Fruit fly (Drosophila melanogaster): Measurements from ENCODE around the gene CG15370.

dm6 chrX:9191357-9191756 is 33.9 kb upstream of the CG15370 start, which contains the start of gene CG12057:
- TF ChIP-seq CG8478 (optimal IDR thresholded peaks at IDR 0.05) = no peak
- TF ChIP-seq CTCF (optimal IDR thresholded peaks at IDR 0.05) = no peak

All from S2 (cell line).